Worm (Caenorhabditis elegans) whole organism, L2 larva: Measurements from ENCODE around the gene hot-4.

Experiments used
- F13H6.1 ChIP-seq: sonication (generic microtip); optimal IDR thresholded peaks from 2 replicates; lab custom pipeline; 2016; ENCODE audit warnings: missing genetic modification characterization, missing compliant biosample characterization
- Y55F3AM.14 ChIP-seq: fragments of 200-800 bp; sonication (Bioruptor generic); optimal IDR thresholded peaks from 2 replicates; lab custom pipeline; 2018; ENCODE audit warnings: mild to moderate bottlenecking, missing genetic modification characterization, missing compliant biosample characterization
- aly-2 ChIP-seq: fragments of 150-350 bp; optimal IDR thresholded peaks from 2 replicates; lab custom pipeline; 2014; ENCODE audit warnings: missing biosample characterization, missing genetic modification characterization
- ama-1 ChIP-seq: fragments of 150-350 bp; optimal IDR thresholded peaks from 2 replicates; lab custom pipeline; 2018; ENCODE audit warnings: inconsistent platforms
- blmp-1 ChIP-seq: sonication (generic microtip); optimal IDR thresholded peaks from 2 replicates; lab custom pipeline; 2017; ENCODE audit warnings: missing genetic modification characterization, mild to moderate bottlenecking, missing compliant biosample characterization, antibody characterized with exemption, moderate library complexity; ENCODE audit not compliant: insufficient read depth
- ceh-82 ChIP-seq: fragments of 150-350 bp; optimal IDR thresholded peaks from 2 replicates; lab custom pipeline; 2014; ENCODE audit warnings: missing biosample characterization, missing genetic modification characterization
- crh-2 ChIP-seq: sonication (generic microtip); optimal IDR thresholded peaks from 2 replicates; lab custom pipeline; 2017; ENCODE audit warnings: missing biosample characterization, missing genetic modification characterization
- dmd-4 ChIP-seq: sonication (generic microtip); optimal IDR thresholded peaks from 2 replicates; lab custom pipeline; 2017; ENCODE audit warnings: missing biosample characterization, missing genetic modification characterization
- elt-1 ChIP-seq: fragments of 150-350 bp; optimal IDR thresholded peaks from 2 replicates; lab custom pipeline; 2014; ENCODE audit warnings: missing biosample characterization, missing genetic modification characterization
- elt-3 ChIP-seq: sonication (generic microtip); optimal IDR thresholded peaks from 2 replicates; lab custom pipeline; 2017; ENCODE audit warnings: missing biosample characterization, missing genetic modification characterization
- fos-1 ChIP-seq: fragments of 150-350 bp; optimal IDR thresholded peaks from 2 replicates; lab custom pipeline; 2014; ENCODE audit warnings: missing biosample characterization, missing genetic modification characterization
- lin-11 ChIP-seq: fragments of 150-350 bp; sonication (generic microtip); optimal IDR thresholded peaks from 2 replicates; lab custom pipeline; 2014; ENCODE audit warnings: missing biosample characterization, missing genetic modification characterization, inconsistent platforms, mixed read lengths
- lin-39 ChIP-seq: fragments of 150-350 bp; optimal IDR thresholded peaks from 2 replicates; lab custom pipeline; 2014; ENCODE audit warnings: missing biosample characterization, missing genetic modification reagents, missing genetic modification characterization
- lsy-2 ChIP-seq, 2 experiments: fragments of 150-350 bp in 1 of 2; sonication (generic microtip) in 1 of 2; optimal IDR thresholded peaks; 2 replicates each; lab custom pipeline; 2014 to 2017; ENCODE audit warnings: missing biosample characterization in 2 of 2, missing genetic modification characterization in 2 of 2
- mbf-1 ChIP-seq: sonication (generic microtip); optimal IDR thresholded peaks from 2 replicates; lab custom pipeline; 2017; ENCODE audit warnings: missing biosample characterization, missing genetic modification characterization
- mdl-1 ChIP-seq, 2 experiments: fragments of 150-350 bp in 1 of 2; sonication (generic microtip) in 1 of 2; optimal IDR thresholded peaks; 2 replicates each; lab custom pipeline; 2017; ENCODE audit warnings: missing biosample characterization in 2 of 2, missing genetic modification characterization in 2 of 2
- nhr-10 ChIP-seq: sonication (generic microtip); optimal IDR thresholded peaks from 2 replicates; lab custom pipeline; 2017; ENCODE audit warnings: missing biosample characterization, missing genetic modification characterization
- nhr-11 ChIP-seq: fragments of 150-350 bp; optimal IDR thresholded peaks from 2 replicates; lab custom pipeline; 2014; ENCODE audit warnings: missing biosample characterization, missing genetic modification characterization
- nhr-129 ChIP-seq: fragments of 150-350 bp; optimal IDR thresholded peaks from 2 replicates; lab custom pipeline; 2014; ENCODE audit warnings: missing biosample characterization, missing genetic modification characterization
- nhr-21 ChIP-seq: fragments of 150-350 bp; optimal IDR thresholded peaks from 2 replicates; lab custom pipeline; 2014; ENCODE audit warnings: missing biosample characterization, missing genetic modification characterization
- nhr-23 ChIP-seq: fragments of 150-350 bp; optimal IDR thresholded peaks from 2 replicates; lab custom pipeline; 2014; ENCODE audit warnings: missing biosample characterization, missing genetic modification reagents, missing genetic modification characterization
- nhr-237 ChIP-seq: fragments of 150-350 bp; optimal IDR thresholded peaks from 2 replicates; lab custom pipeline; 2014; ENCODE audit warnings: missing biosample characterization, missing genetic modification characterization
- nhr-25 ChIP-seq: fragments of 150-350 bp; sonication (generic microtip); optimal IDR thresholded peaks from 3 replicates; lab custom pipeline; 2014; ENCODE audit warnings: missing biosample characterization, missing genetic modification characterization
- nhr-77 ChIP-seq: fragments of 150-350 bp; optimal IDR thresholded peaks from 2 replicates; lab custom pipeline; 2014; ENCODE audit warnings: missing biosample characterization, missing genetic modification characterization
- peb-1 ChIP-seq: fragments of 150-350 bp; optimal IDR thresholded peaks from 2 replicates; lab custom pipeline; 2014; ENCODE audit warnings: missing biosample characterization, missing genetic modification characterization
- sem-4 ChIP-seq: fragments of 150-350 bp; optimal IDR thresholded peaks from 2 replicates; lab custom pipeline; 2014; ENCODE audit warnings: missing biosample characterization, missing genetic modification reagents, missing genetic modification characterization
- sma-3 ChIP-seq: sonication (generic microtip); optimal IDR thresholded peaks from 2 replicates; lab custom pipeline; 2016; ENCODE audit warnings: missing genetic modification reagents, missing genetic modification characterization, missing compliant biosample characterization
- snpc-4 ChIP-seq: fragments of 150-350 bp; optimal IDR thresholded peaks from 2 replicates; lab custom pipeline; 2014; ENCODE audit warnings: missing biosample characterization, missing genetic modification characterization
- unc-55 ChIP-seq: fragments of 150-350 bp; sonication (generic microtip); optimal IDR thresholded peaks from 3 replicates; lab custom pipeline; 2014; ENCODE audit warnings: missing biosample characterization, missing genetic modification reagents, missing genetic modification characterization
- unc-62 ChIP-seq: fragments of 150-350 bp; optimal IDR thresholded peaks from 2 replicates; lab custom pipeline; 2014; ENCODE audit warnings: missing biosample characterization, missing genetic modification reagents, missing genetic modification characterization
- zag-1 ChIP-seq: fragments of 150-350 bp; optimal IDR thresholded peaks from 2 replicates; lab custom pipeline; 2014; ENCODE audit warnings: missing biosample characterization, missing genetic modification characterization
- ztf-1 ChIP-seq: fragments of 200-800 bp; sonication (Bioruptor generic); conservative IDR thresholded peaks from 2 replicates; pipeline ENCODE4 v1.3.6; 2022; ENCODE audit warnings: missing genetic modification characterization, missing compliant biosample characterization
- ztf-11 ChIP-seq: sonication (generic microtip); optimal IDR thresholded peaks from 2 replicates; lab custom pipeline; 2017; ENCODE audit warnings: missing biosample characterization, missing genetic modification characterization

The hot-4 gene

ce11 chrIII:6268061-6268460 lies 50.8 kb downstream of the hot-4 start, which contains the start of gene srg-7:
TSS of gene srg-7 (minus strand) at chrIII:6268161.
- TF ChIP-seq nhr-10 (tag; lab: Kevin White, UChicago) (no peak), unc-55 (no peak), ztf-11 (no peak), nhr-23 (tag; lab: Kevin White, UChicago) (no peak), ama-1 (lab: Kevin White, UChicago) (no peak), dmd-4 (tag; lab: Kevin White, UChicago) (no peak), fos-1 (tag; lab: Kevin White, UChicago) (no peak), nhr-129 (tag; lab: Kevin White, UChicago) (no peak), nhr-21 (tag; lab: Kevin White, UChicago) (no peak), nhr-237 (tag; lab: Kevin White, UChicago) (no peak), nhr-25 (tag; lab: Kevin White, UChicago) (no peak), peb-1 (tag; lab: Kevin White, UChicago) (no peak), sma-3 (GFP tag; lab: Kevin White, UChicago) (no peak), zag-1 (no peak), lin-39 (no peak)

ce11 chrIII:6270277-6270676 lies 53.1 kb downstream of the hot-4 start, which contains the start of gene srg-3:
TSS of gene srg-3 (minus strand) at chrIII:6270377.
- no peak for TF ChIP-seq nhr-77 (tag; lab: Kevin White, UChicago)
- TF ChIP-seq unc-62 (GFP tag; lab: Kevin White, UChicago), result no peak
- no peak for TF ChIP-seq Y55F3AM.14 (GFP tag; lab: Kevin White, UChicago)
- no peak for TF ChIP-seq ceh-82
- TF ChIP-seq sem-4, result no peak
- TF ChIP-seq F13H6.1 (tag; lab: Kevin White, UChicago), result no peak
- no peak for TF ChIP-seq aly-2 (tag; lab: Kevin White, UChicago)
- no peak for TF ChIP-seq nhr-11
- TF ChIP-seq mbf-1, result no peak
- TF ChIP-seq lin-11 (tag; lab: Kevin White, UChicago), result no peak
- TF ChIP-seq, all 48 proteins: peak for 0

- TF ChIP-seq peb-1 (tag; lab: Kevin White, UChicago) (no peak), sem-4 (no peak), lin-11 (tag; lab: Kevin White, UChicago) (no peak), fos-1 (tag; lab: Kevin White, UChicago) (no peak), blmp-1 (no peak), nhr-11 (no peak), nhr-21 (tag; lab: Kevin White, UChicago) (no peak), sma-3 (GFP tag; lab: Kevin White, UChicago) (no peak), elt-3 (tag; lab: Kevin White, UChicago) (no peak), ztf-1 (GFP tag; lab: Robert Waterston, UW) (no peak), nhr-23 (tag; lab: Kevin White, UChicago) (no peak), ama-1 (lab: Kevin White, UChicago) (no peak), elt-1 (no peak), mdl-1 (tag; optimal IDR thresholded peaks at IDR 0.05; lab: Kevin White, UChicago) (no peak), lsy-2 (tag; optimal IDR thresholded peaks at IDR 0.05; lab: Kevin White, UChicago) (no peak), snpc-4 (no peak), crh-2 (tag; lab: Kevin White, UChicago) (no peak)
Observed at ce11 chrIII:6272868-6273267, 55.7 kb downstream of the hot-4 start, which contains the start of gene C18F10.2. TSS of gene C18F10.2 (plus strand) at chrIII:6273168.
